Worm (Caenorhabditis elegans): ENCODE measurements around the gene M05D6.8.
A peak's percentile ranks its signal among the peaks of the same experiment; 100 is the strongest.

M05D6.8 gene

DNA sequence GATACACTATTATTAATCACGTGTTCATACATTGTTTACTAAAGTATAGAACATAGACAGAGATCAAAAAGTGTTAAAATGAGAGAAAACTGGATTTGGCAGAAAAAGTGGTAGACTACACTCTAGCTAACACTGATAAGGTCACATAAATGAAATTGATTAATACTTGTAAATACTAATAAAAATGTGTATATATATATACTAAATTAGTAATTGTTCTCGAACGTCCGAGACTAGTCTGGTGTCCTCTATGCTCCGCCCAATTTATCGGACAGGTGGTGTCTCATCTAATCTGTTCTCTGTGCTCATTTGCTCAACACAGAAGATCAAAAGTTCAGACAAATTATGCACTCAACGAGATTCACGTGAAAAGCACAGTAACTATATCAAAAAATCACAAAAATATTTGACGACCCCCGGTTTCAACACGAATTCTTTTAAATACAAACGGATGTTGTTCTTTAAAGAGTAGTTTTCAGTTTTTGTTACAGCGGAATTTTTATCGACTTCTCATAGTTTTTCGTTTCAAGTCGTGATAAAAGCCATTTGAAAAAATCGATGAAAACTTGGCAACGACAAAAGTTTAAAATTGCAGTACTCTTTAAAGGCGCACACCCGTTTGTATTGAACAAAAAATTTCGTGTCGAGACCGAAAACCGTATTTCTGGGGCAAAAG lies 10.1 kb upstream of the M05D6.8 start:
- TF ChIP-seq klf-2 (GFP tag; conservative IDR thresholded peaks at IDR 0.05) (no peak), med-1 (GFP tag; optimal IDR thresholded peaks at IDR 0.05; ENCODE audit: insufficient read depth) (no peak), tab-1 (GFP tag; IDR thresholded peaks at IDR 0.05) (no peak), ztf-23 (GFP tag; IDR thresholded peaks at IDR 0.05) (no peak), cog-1 (tag; optimal IDR thresholded peaks at IDR 0.05) (no peak), T22C8.4 (GFP tag; IDR thresholded peaks at IDR 0.05) (no peak), ztf-29 (GFP tag; IDR thresholded peaks at IDR 0.05) (no peak), flt-1 (GFP tag; IDR thresholded peaks at IDR 0.05) (no peak), ref-1 (GFP tag; conservative IDR thresholded peaks at IDR 0.05) (no peak)

DNA sequence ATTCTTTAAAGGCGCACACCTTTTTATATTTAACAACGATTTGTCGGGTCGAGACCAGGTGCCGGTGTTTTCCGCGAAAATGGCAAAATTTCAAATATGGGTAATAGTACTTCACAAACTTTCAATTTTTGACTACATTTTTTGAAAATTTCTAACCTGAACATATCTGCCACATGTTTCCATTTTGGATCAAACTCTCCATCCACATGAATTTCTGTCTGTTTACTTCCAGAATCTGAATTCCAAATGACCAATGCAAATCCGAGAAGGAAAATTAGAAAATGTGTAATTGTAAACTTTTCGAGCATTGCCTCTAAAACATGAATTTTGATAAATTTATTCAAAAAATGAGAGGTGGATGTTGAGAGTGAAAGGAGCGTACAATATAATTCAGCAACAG lies 9.1 kb upstream of the M05D6.8 start, which contains the start of gene lact-4:
lact-4 (minus strand) TSS at position 313 of the 400 bp plus-strand sequence.
- TF ChIP-seq ref-1 (GFP tag; conservative IDR thresholded peaks at IDR 0.05) (no peak), med-1 (GFP tag; optimal IDR thresholded peaks at IDR 0.05; ENCODE audit: insufficient read depth) (no peak), T22C8.4 (GFP tag; IDR thresholded peaks at IDR 0.05) (no peak), ztf-29 (GFP tag; IDR thresholded peaks at IDR 0.05) (no peak), ztf-23 (GFP tag; IDR thresholded peaks at IDR 0.05) (no peak), tab-1 (GFP tag; IDR thresholded peaks at IDR 0.05) (no peak), flt-1 (GFP tag; IDR thresholded peaks at IDR 0.05) (no peak)

DNA sequence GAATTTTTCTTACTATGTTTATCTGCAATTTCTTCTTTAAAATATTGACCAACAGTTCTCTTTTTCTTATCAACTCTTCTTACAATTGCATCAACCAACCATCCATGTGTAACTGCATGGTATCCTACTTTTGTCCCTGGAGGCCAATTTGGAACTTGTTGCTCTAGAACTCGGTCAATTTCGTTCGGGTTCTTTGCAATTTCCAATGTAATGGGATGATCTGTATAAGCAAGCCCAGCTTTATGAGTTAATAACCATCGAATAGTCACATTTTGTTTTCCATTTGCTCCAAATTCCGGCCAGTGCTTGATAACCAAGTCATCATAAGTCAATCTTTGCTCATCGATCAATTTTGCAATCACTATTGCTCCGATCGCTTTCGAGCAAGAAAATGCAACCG lies 8.3 kb upstream of the M05D6.8 start:
- no peak for TF ChIP-seq flt-1 (GFP tag; IDR thresholded peaks at IDR 0.05)
- TF ChIP-seq cog-1 (tag; optimal IDR thresholded peaks at IDR 0.05): no peak
- TF ChIP-seq ref-1 (GFP tag; conservative IDR thresholded peaks at IDR 0.05): no peak
- no peak for TF ChIP-seq ztf-23 (GFP tag; IDR thresholded peaks at IDR 0.05)
- no peak for TF ChIP-seq T22C8.4 (GFP tag; IDR thresholded peaks at IDR 0.05)
- no peak for TF ChIP-seq ztf-29 (GFP tag; IDR thresholded peaks at IDR 0.05)
- TF ChIP-seq med-1 (GFP tag; optimal IDR thresholded peaks at IDR 0.05; ENCODE audit: insufficient read depth): no peak
- TF ChIP-seq klf-2 (GFP tag; conservative IDR thresholded peaks at IDR 0.05): no peak
- no peak for TF ChIP-seq tab-1 (GFP tag; IDR thresholded peaks at IDR 0.05)

DNA sequence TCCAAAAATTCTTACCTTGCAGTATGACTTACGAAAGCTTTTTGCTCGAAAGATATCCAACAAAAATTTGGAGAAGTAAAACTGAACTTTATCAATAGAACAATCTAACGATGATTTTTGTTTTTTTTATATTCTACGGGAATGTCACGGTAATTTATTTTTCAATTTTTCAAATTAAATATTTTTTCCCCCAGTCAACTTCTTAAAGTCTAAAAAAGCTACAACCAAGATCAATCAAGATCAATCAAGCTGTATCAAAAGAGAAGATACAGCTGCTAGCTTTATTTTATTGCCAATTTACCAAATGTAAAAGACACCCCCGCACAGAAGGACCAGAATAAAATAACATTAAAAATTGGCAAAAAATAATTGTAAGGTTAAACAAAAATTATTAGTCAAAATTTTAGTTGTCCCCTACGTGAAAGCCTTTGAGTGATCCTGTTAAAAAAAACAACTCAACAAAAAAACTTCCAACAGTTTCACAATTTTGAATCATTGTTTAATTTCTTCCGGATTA lies 4.3 kb upstream of the M05D6.8 start, which contains the start of the genes M05D6.1 and M05D6.3:
M05D6.1 (minus strand) TSS at position 101 of the 517 bp plus-strand sequence.
M05D6.3 (plus strand) TSS at position 467 of the 517 bp plus-strand sequence.
- no peak for TF ChIP-seq ztf-29 (GFP tag; IDR thresholded peaks at IDR 0.05)
- no peak for TF ChIP-seq klf-2 (GFP tag; conservative IDR thresholded peaks at IDR 0.05)
- TF ChIP-seq med-1 (GFP tag; optimal IDR thresholded peaks at IDR 0.05; ENCODE audit: insufficient read depth): no peak
- TF ChIP-seq T22C8.4 (GFP tag; IDR thresholded peaks at IDR 0.05): no peak
- no peak for TF ChIP-seq flt-1 (GFP tag; IDR thresholded peaks at IDR 0.05)

DNA sequence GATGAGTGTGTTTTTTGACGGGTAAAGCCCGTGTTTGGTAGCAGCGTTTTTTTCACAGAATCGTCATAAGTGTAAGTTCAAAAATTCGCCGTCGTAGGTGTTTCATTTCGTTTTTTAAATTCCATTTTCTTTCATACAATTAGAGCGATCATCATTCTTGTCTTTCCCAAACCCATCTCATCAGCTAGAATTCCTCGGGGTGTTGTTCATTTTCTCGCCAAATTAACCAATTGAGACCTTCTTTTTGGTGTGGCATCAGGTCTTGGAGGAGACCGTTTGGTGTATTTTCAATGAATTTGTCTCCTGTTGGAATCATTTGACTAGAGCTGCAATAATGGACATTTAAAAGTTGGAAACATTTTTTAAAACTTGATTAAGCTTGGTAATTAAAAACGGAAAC lies 1.9 kb upstream of the M05D6.8 start:
- TF ChIP-seq ztf-23 (GFP tag; IDR thresholded peaks at IDR 0.05): no peak
- TF ChIP-seq ztf-29 (GFP tag; IDR thresholded peaks at IDR 0.05): no peak
- no peak for TF ChIP-seq tab-1 (GFP tag; IDR thresholded peaks at IDR 0.05)
- TF ChIP-seq cog-1 (tag; optimal IDR thresholded peaks at IDR 0.05): no peak
- no peak for TF ChIP-seq med-1 (GFP tag; optimal IDR thresholded peaks at IDR 0.05; ENCODE audit: insufficient read depth)
- no peak for TF ChIP-seq T22C8.4 (GFP tag; IDR thresholded peaks at IDR 0.05)

DNA sequence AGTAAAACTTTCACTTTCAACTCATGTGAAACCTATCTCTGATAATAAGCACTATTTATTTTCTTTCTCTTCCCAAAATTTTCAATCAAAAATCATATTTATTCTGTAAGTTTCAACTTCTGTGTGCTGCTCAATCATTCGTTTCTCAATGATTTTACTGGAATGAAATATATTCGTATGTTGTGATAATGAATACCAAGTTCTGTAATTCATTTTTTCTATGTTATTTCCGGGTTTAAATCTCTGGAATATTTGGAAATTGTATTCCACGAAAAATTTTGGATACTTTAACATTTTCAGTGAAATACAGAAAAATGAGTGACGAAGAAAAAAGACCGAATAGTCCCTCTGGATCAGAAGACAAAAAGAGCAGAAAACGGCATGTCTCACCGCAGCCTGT lies 3.2 kb downstream of the M05D6.8 start, which contains the start of gene M05D6.2:
M05D6.2 (plus strand) TSS at position 301 of the 400 bp plus-strand sequence.
- TF ChIP-seq ztf-23 (GFP tag; IDR thresholded peaks at IDR 0.05): no peak
- TF ChIP-seq med-1 (GFP tag; optimal IDR thresholded peaks at IDR 0.05; ENCODE audit: insufficient read depth): no peak
- TF ChIP-seq klf-2 (GFP tag; conservative IDR thresholded peaks at IDR 0.05): no peak
- TF ChIP-seq tab-1 (GFP tag; IDR thresholded peaks at IDR 0.05): no peak
- TF ChIP-seq cog-1 (tag; optimal IDR thresholded peaks at IDR 0.05): no peak
- no peak for TF ChIP-seq ztf-29 (GFP tag; IDR thresholded peaks at IDR 0.05)
- no peak for TF ChIP-seq T22C8.4 (GFP tag; IDR thresholded peaks at IDR 0.05)
- no peak for TF ChIP-seq ref-1 (GFP tag; conservative IDR thresholded peaks at IDR 0.05)
- no peak for TF ChIP-seq flt-1 (GFP tag; IDR thresholded peaks at IDR 0.05)

DNA sequence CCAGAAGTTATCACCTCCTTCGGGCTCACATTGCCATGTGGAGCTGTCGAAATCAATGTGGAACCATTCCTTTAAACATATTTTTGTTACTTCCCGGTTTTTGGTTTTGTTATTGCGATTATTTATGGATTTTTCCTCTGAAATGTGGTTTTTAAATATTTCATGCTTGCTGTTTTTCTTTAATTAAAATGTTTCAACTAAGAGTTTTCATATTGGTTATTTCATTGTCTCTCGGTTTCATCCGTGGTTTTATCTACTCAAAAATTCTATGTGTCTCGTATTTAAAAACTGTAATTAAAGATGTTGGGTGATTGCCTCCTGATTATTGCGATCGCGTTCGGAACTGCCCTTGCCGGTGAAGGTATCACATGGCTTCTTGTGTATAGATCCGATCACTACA lies 4.2 kb downstream of the M05D6.8 start, which contains the start of gene F22B5.10:
F22B5.10 (plus strand) TSS at position 301 of the 400 bp plus-strand sequence.
- TF ChIP-seq cog-1 (tag; optimal IDR thresholded peaks at IDR 0.05): no peak
- no peak for TF ChIP-seq T22C8.4 (GFP tag; IDR thresholded peaks at IDR 0.05)
- TF ChIP-seq tab-1 (GFP tag; IDR thresholded peaks at IDR 0.05): no peak
- TF ChIP-seq med-1 (GFP tag; optimal IDR thresholded peaks at IDR 0.05; ENCODE audit: insufficient read depth): no peak
- no peak for TF ChIP-seq ztf-29 (GFP tag; IDR thresholded peaks at IDR 0.05)
- TF ChIP-seq flt-1 (GFP tag; IDR thresholded peaks at IDR 0.05): no peak
- TF ChIP-seq klf-2 (GFP tag; conservative IDR thresholded peaks at IDR 0.05): no peak
- no peak for TF ChIP-seq ztf-23 (GFP tag; IDR thresholded peaks at IDR 0.05)
- TF ChIP-seq ref-1 (GFP tag; conservative IDR thresholded peaks at IDR 0.05): no peak

DNA sequence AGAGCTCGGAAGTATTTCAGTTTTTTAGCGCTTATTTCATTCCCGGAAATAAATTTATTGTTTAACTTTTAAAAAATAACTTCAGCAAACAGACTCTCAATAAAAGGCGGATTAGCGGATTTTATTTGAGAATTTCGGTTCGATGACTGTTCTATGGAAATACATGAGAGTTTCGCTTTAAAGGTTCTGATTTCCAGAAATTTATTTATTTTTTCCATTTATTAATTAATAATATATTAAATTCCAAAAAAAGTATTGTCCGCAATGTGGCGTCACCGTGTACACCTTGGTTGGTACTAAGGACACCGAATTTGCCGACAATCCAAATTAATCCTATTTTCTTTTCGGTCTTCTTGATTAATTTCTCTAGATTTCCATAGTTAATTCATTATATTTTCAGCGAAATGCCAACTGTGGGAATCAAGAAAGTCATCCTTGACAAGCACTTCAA lies 6.6 kb downstream of the M05D6.8 start, which contains the start of gene fars-3:
fars-3 (plus strand) TSS at position 401 of the 451 bp plus-strand sequence.
- no peak for TF ChIP-seq T22C8.4 (GFP tag; IDR thresholded peaks at IDR 0.05)
- 0 out of 2 replicates have a peak, but pooled peaks have one; percentile 49 for TF ChIP-seq flt-1 (GFP tag; IDR thresholded peaks at IDR 0.05)

DNA sequence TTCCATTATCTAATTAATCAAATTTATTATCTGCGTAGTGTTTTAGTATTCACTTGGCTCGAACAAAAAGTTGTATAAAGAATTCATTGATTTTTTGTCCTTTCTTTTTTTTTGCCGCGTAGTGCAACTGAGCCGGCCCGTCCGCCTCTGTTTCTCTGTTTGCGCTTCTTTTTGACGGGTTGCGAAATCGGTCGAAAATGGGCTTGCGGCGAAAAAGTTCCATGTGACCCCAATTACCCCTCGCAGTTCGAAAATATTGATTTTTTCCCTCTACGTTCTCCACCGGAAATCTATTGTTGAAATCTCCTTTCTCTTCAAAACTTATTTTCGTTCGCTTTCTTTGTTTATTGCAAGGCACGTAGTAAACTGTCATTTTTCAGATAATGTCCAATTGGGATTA lies 13.6 kb downstream of the M05D6.8 start, which contains the start of gene zyg-9:
zyg-9 (plus strand) TSS at position 381 of the 400 bp plus-strand sequence.
- no peak for TF ChIP-seq klf-2 (GFP tag; conservative IDR thresholded peaks at IDR 0.05)
- 0 out of 2 replicates have a peak, but pooled peaks have one; percentile 14 for TF ChIP-seq T22C8.4 (GFP tag; IDR thresholded peaks at IDR 0.05)
